Fruit fly (Drosophila melanogaster) Kc167 (cell line): ENCODE data around the gene CG31296.

Source experiments
- Myc ChIP-seq: fragments of >200 bp; optimal IDR thresholded peaks from 2 replicates; lab custom pipeline; 2017; ENCODE audit warnings: missing external identifiers
- Sin3A ChIP-seq: fragments of >200 bp; optimal IDR thresholded peaks from 2 replicates; lab custom pipeline; 2018; ENCODE audit warnings: missing external identifiers
- h ChIP-seq: fragments of >200 bp; optimal IDR thresholded peaks from 3 replicates; lab custom pipeline; 2018; ENCODE audit warnings: missing external identifiers
- psq ChIP-seq: fragments of >200 bp; optimal IDR thresholded peaks from 2 replicates; lab custom pipeline; 2017; ENCODE audit warnings: missing external identifiers
- ttk ChIP-seq: sonication (Bioruptor generic); optimal IDR thresholded peaks from 2 replicates; lab custom pipeline; 2017; ENCODE audit warnings: missing external identifiers

DNA sequence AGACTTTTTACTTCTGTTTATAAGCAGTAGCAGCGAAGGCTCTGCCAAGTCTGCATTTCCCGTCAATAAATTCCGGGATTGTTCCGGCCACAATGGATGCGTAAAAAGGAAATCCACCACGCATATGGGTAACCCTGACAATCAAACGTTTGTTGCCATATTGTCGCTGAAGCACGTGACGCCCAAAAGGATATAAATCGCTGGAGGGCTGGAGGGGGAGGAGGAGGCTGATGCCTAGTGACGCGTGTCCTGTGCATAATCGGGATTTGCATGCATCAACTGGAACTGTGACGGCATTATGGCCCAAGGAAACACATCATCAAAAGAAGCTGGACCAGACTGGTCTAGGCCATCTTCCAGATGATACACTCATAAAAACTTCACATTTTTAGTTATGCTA, 18.1 kb downstream of the CG31296 start:
- no peak for TF ChIP-seq h (lab: Kevin White, UChicago)
- no peak for TF ChIP-seq psq (lab: Kevin White, UChicago)
- TF ChIP-seq Sin3A (lab: Kevin White, UChicago) = no peak
- no peak for TF ChIP-seq Myc (lab: Kevin White, UChicago)
- TF ChIP-seq ttk (lab: Kevin White, UChicago) = no peak
